Fruit fly (Drosophila melanogaster): ENCODE results near the gene GatB.

DNA sequence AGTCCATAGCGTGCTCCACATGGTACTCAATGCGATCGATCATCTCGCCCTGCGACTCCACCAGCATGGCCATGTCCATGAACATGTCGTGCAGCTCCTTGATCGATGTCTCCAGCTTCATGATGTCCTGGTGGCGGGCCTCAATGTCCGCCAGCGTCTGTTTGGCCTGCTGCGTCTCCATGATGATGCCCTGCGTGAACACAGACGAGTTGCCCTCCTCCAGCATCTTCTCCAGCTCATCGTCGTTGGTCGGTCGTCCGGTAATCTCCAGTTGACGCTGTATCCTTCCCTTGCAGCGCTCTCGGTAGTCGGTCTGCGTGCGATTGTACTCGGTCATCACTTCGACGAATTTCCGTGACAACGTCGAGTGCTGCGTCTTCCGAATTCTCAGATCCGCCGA lies 26.3 kb downstream of the GatB start:
- no peak for TF ChIP-seq CG34367 (tag; optimal IDR thresholded peaks at IDR 0.05)
- TF ChIP-seq CG15710 (tag; optimal IDR thresholded peaks at IDR 0.05): no peak
- no peak for TF ChIP-seq Ets98B (GFP tag; IDR thresholded peaks at IDR 0.05)
- no peak for TF ChIP-seq fd96Ca (GFP tag; IDR thresholded peaks at IDR 0.05)
- TF ChIP-seq CG12605 (GFP tag; IDR thresholded peaks at IDR 0.05): no peak
- no peak for TF ChIP-seq D1 (tag; optimal IDR thresholded peaks at IDR 0.05)
- TF ChIP-seq gl (tag; optimal IDR thresholded peaks at IDR 0.05): no peak

Measured in whole organism, pupa.